Worm (Caenorhabditis elegans) whole organism, L4/young adult: ENCODE results near the gene str-37.
A peak's percentile ranks its signal among the peaks of the same experiment; 100 is the strongest.

ENCODE experiments used
- W03F9.2 ChIP-seq: fragments of 150-350 bp; optimal IDR thresholded peaks from 2 replicates; lab custom pipeline; 2014; ENCODE audit warnings: missing biosample characterization, missing genetic modification characterization
- dao-5 ChIP-seq: sonication (generic microtip); optimal IDR thresholded peaks from 2 replicates; lab custom pipeline; 2016; ENCODE audit warnings: missing genotype, missing genetic modification characterization, moderate library complexity, missing compliant biosample characterization
- him-1 ChIP-seq: sonication (generic microtip); optimal IDR thresholded peaks from 2 replicates; lab custom pipeline; 2016; ENCODE audit warnings: missing genotype, missing genetic modification reagents, missing genetic modification characterization, missing compliant biosample characterization

ce11 chrV:13312210-13312676, 15.3 kb upstream of the str-37 start, which contains the start of gene nasp-2:
- TF ChIP-seq him-1 (tag; lab: Kevin White, UChicago), result no peak
- TF ChIP-seq dao-5 (tag; lab: Kevin White, UChicago), result no peak
- TF ChIP-seq W03F9.2, result peak; percentile 52
